Fruit fly (Drosophila melanogaster): Measurements from ENCODE around the gene Kcmf1.

The Kcmf1 gene

DNA sequence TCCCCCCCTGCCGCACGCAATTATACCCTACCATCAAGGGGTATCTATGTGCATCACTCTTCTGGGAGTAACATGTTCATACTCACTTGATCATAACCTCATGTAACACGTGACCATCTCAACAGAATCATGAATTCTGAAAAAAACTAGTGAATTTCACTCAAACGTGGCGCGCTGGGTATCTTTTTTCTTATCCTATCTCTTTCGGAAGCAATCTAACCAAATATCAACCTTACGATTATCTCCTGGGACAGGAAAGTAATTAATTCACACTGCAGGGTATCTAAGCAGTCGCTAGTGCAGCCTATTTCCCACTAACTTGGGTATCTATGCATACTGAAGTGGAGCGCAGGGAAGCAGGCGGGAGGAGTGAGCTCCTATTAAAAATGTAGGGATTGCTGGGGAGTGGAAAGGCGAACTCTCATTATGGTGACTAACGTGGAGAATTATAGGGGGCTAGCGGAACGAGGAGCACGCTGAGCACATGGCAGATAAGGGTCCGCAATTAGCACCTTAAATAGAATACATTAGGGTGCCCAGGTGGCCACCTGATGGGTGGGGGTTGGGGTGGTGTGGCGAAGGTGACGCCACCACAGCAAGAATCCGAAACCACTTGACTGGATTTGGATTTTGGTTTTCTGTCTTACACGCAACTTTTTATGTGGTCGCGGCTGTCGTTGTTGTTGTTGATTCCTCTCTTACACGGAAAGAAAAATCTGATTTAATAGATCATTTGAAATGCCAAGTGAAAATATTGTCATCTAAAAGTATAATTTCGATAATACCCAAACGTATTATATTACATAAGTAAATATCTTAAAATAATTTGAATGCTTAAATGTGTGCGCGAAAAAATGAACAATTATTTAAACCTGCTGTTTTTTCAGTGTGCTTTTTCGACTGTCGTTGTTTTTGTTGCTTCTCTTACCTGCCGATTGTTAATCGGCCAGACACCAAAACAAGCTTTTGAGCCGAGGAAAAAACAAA lies 40.7 kb upstream of the Kcmf1 start (continued):
- TF ChIP-seq CG18476 (GFP tag; optimal IDR thresholded peaks at IDR 0.05) (peak; percentile 89), CG9727 (GFP tag; optimal IDR thresholded peaks at IDR 0.05) (peak; percentile 93), D19B (GFP tag; optimal IDR thresholded peaks at IDR 0.05) (peak; percentile 95), gcm (GFP tag; optimal IDR thresholded peaks at IDR 0.05) (peak; percentile 92), CG4854 (GFP tag; optimal IDR thresholded peaks at IDR 0.05) (peak; percentile 86), CG7556 (GFP tag; optimal IDR thresholded peaks at IDR 0.05) (peak; percentile 89), HLH3B (GFP tag; IDR thresholded peaks at IDR 0.05) (no peak), CG10321 (GFP tag; IDR thresholded peaks at IDR 0.05) (no peak), Dip2 (GFP tag; IDR thresholded peaks at IDR 0.05) (no peak), Hmx (GFP tag; optimal IDR thresholded peaks at IDR 0.05) (peak; percentile 49), CG3726 (GFP tag; IDR thresholded peaks at IDR 0.05) (no peak), mirr (GFP tag; optimal IDR thresholded peaks at IDR 0.05) (peak; percentile 26), amos (GFP tag; IDR thresholded peaks at IDR 0.05; ENCODE audit: partially characterized antibody) (no peak), CG7271 (tag; optimal IDR thresholded peaks at IDR 0.05) (peak; percentile 69), dmrt99B (tag; optimal IDR thresholded peaks at IDR 0.05) (peak; percentile 97), CG32767 (GFP tag; IDR thresholded peaks at IDR 0.05) (no peak), CG17359 (tag; optimal IDR thresholded peaks at IDR 0.05) (peak; percentile 95), CG9797 (GFP tag; optimal IDR thresholded peaks at IDR 0.05) (peak; percentile 11), Jarid2 (GFP tag; optimal IDR thresholded peaks at IDR 0.05) (peak; percentile 72), Fer1 (GFP tag; optimal IDR thresholded peaks at IDR 0.05) (peak; percentile 96), CG14050 (GFP tag; IDR thresholded peaks at IDR 0.05) (no peak), CG18619 (GFP tag; optimal IDR thresholded peaks at IDR 0.05) (peak; percentile 91), gsb-n (tag; optimal IDR thresholded peaks at IDR 0.05) (peak; percentile 92), CG11247 (GFP tag; IDR thresholded peaks at IDR 0.05) (no peak), Nf-YC (tag; optimal IDR thresholded peaks at IDR 0.05) (peak; percentile 76), CG12299 (tag; optimal IDR thresholded peaks at IDR 0.05) (peak; percentile 93), YL-1 (GFP tag; optimal IDR thresholded peaks at IDR 0.05) (peak; percentile 47), Hand (GFP tag; optimal IDR thresholded peaks at IDR 0.05) (peak; percentile 90), tll (GFP tag; optimal IDR thresholded peaks at IDR 0.05) (no peak), oc (tag; optimal IDR thresholded peaks at IDR 0.05) (peak; percentile 94), crc (GFP tag; optimal IDR thresholded peaks at IDR 0.05) (peak; percentile 71), Pdp1 (GFP tag; optimal IDR thresholded peaks at IDR 0.05) (peak; percentile 77 to 92), Atf-2 (GFP tag; optimal IDR thresholded peaks at IDR 0.05) (peak; percentile 66), H15 (GFP tag; IDR thresholded peaks at IDR 0.05) (no peak), Atf6 (GFP tag; IDR thresholded peaks at IDR 0.05) (no peak), CG12155 (GFP tag; optimal IDR thresholded peaks at IDR 0.05) (peak; percentile 90), chif (GFP tag; optimal IDR thresholded peaks at IDR 0.05) (peak; percentile 61 to 65), Optix (GFP tag; IDR thresholded peaks at IDR 0.05) (no peak), CG4282 (GFP tag; optimal IDR thresholded peaks at IDR 0.05) (peak; percentile 62), CG32532 (GFP tag; IDR thresholded peaks at IDR 0.05) (no peak), Side (GFP tag; optimal IDR thresholded peaks at IDR 0.05) (peak; percentile 64), disco-r (GFP tag; optimal IDR thresholded peaks at IDR 0.05) (peak; percentile 67), CG7357 (GFP tag; IDR thresholded peaks at IDR 0.05) (peak; percentile 82), odd (GFP tag; optimal IDR thresholded peaks at IDR 0.05) (peak; percentile 84), B-H1 (GFP tag; IDR thresholded peaks at IDR 0.05) (no peak), Fer2 (tag; optimal IDR thresholded peaks at IDR 0.05) (peak; percentile 89), bsh (GFP tag; optimal IDR thresholded peaks at IDR 0.05) (peak; percentile 55 to 96), Opbp (GFP tag; IDR thresholded peaks at IDR 0.05; ENCODE audit: partially characterized antibody) (no peak)
